Worm (Caenorhabditis elegans) whole organism, L3 larva: ENCODE data around the gene F45E4.6.
"Not testable (repeated sequence)": the region's sequence is repeated elsewhere in the genome, so short reads cannot be mapped to it uniquely, and the experiment has no call there.

Source experiments
- hmg-11 ChIP-seq: sonication (generic microtip); optimal IDR thresholded peaks from 2 replicates; lab custom pipeline; 2016; ENCODE audit warnings: missing genetic modification characterization, missing compliant biosample characterization
- sea-2 ChIP-seq: fragments of 150-350 bp; sonication (generic microtip); optimal IDR thresholded peaks from 4 replicates; lab custom pipeline; 2014; ENCODE audit warnings: missing biosample characterization, missing genetic modification reagents, missing genetic modification characterization
- zag-1 ChIP-seq: fragments of 150-350 bp; optimal IDR thresholded peaks from 2 replicates; lab custom pipeline; 2014; ENCODE audit warnings: missing biosample characterization, missing genetic modification characterization

ce11 chrIV:7634578-7634977 is 2.2 kb upstream of the F45E4.6 start, which contains the start of gene warf-1:
- not testable (repeated sequence) for TF ChIP-seq zag-1 (tag; lab: Kevin White, UChicago); hmg-11 (tag; lab: Kevin White, UChicago); sea-2 (GFP tag; lab: Kevin White, UChicago)
